Worm (Caenorhabditis elegans) whole organism, L3 larva: ENCODE results near the gene C04G6.4.

Source experiments
- R02D3.7 ChIP-seq: fragments of 150-350 bp; optimal IDR thresholded peaks from 2 replicates; lab custom pipeline; 2014; ENCODE audit warnings: missing biosample characterization, missing genetic modification characterization
- aly-2 ChIP-seq: fragments of 150-350 bp; optimal IDR thresholded peaks from 2 replicates; lab custom pipeline; 2014; ENCODE audit warnings: missing biosample characterization, missing genetic modification characterization
- egl-27 ChIP-seq: sonication (generic microtip); optimal IDR thresholded peaks from 4 replicates; lab custom pipeline; 2017; ENCODE audit warnings: missing biosample characterization, missing genetic modification reagents, missing genetic modification characterization
- fkh-10 ChIP-seq: sonication (generic microtip); optimal IDR thresholded peaks from 2 replicates; lab custom pipeline; 2017; ENCODE audit warnings: missing biosample characterization, missing genetic modification reagents, missing genetic modification characterization
- mml-1 ChIP-seq: fragments of 150-350 bp; sonication (generic microtip); optimal IDR thresholded peaks from 3 replicates; lab custom pipeline; 2014; ENCODE audit warnings: missing biosample characterization, missing genetic modification characterization
- nhr-76 ChIP-seq: fragments of 150-350 bp; sonication (generic microtip); optimal IDR thresholded peaks from 5 replicates; lab custom pipeline; 2014; ENCODE audit warnings: missing biosample characterization, missing genetic modification characterization
- pqm-1 ChIP-seq: fragments of 150-350 bp; optimal IDR thresholded peaks from 2 replicates; lab custom pipeline; 2017; ENCODE audit warnings: missing biosample characterization, missing genetic modification characterization, inconsistent platforms
- snpc-4 ChIP-seq: fragments of 150-350 bp; optimal IDR thresholded peaks from 2 replicates; lab custom pipeline; 2014; ENCODE audit warnings: missing biosample characterization, missing genetic modification characterization

ce11 chrII:5099034-5099433 lies 15.8 kb upstream of the C04G6.4 start:
- TF ChIP-seq fkh-10 (no peak), aly-2 (tag; lab: Kevin White, UChicago) (no peak), mml-1 (tag; lab: Kevin White, UChicago) (no peak), snpc-4 (tag; lab: Kevin White, UChicago) (no peak), nhr-76 (tag; lab: Kevin White, UChicago) (no peak), R02D3.7 (no peak), pqm-1 (tag; lab: Kevin White, UChicago) (no peak), egl-27 (tag; lab: Kevin White, UChicago) (no peak)
